Worm (Caenorhabditis elegans): Measurements from ENCODE around the gene srh-308.

srh-308 gene

ce11 chrV:13984828-13985227, 32.5 kb downstream of the srh-308 start, which contains the start of gene end-1:
TSS of gene end-1 (plus strand) at chrV:13985128.
- TF ChIP-seq ceh-45 (GFP tag; IDR thresholded peaks at IDR 0.05) (no peak), mec-3 (tag; optimal IDR thresholded peaks at IDR 0.05; ENCODE audit: borderline replicate concordance) (no peak), T23F11.4 (GFP tag; optimal IDR thresholded peaks at IDR 0.05) (no peak), Y22D7AL.16 (tag; optimal IDR thresholded peaks at IDR 0.05) (no peak), ceh-22 (tag; optimal IDR thresholded peaks at IDR 0.05) (no peak), nfya-1 (tag; optimal IDR thresholded peaks at IDR 0.05) (no peak), K09A11.1 (tag; optimal IDR thresholded peaks at IDR 0.05; ENCODE audit: insufficient read depth) (no peak), sox-2 (GFP tag; IDR thresholded peaks at IDR 0.05) (no peak), che-1 (tag; optimal IDR thresholded peaks at IDR 0.05) (no peak), lin-11 (tag; optimal IDR thresholded peaks at IDR 0.05) (no peak), pha-2 (tag; optimal IDR thresholded peaks at IDR 0.05) (no peak), ceh-30 (tag; optimal IDR thresholded peaks at IDR 0.05) (no peak), pag-3 (tag; optimal IDR thresholded peaks at IDR 0.05; ENCODE audit: borderline replicate concordance) (no peak), unc-3 (GFP tag; conservative IDR thresholded peaks at IDR 0.05) (no peak), unc-3 (tag; optimal IDR thresholded peaks at IDR 0.05) (no peak), gmeb-2 (tag; optimal IDR thresholded peaks at IDR 0.05) (no peak), ceh-18 (tag; optimal IDR thresholded peaks at IDR 0.05) (no peak), npax-4 (tag; optimal IDR thresholded peaks at IDR 0.05) (no peak), ceh-14 (tag; optimal IDR thresholded peaks at IDR 0.05) (no peak), C08G9.2 (tag; optimal IDR thresholded peaks at IDR 0.05) (no peak), ceh-2 (tag; optimal IDR thresholded peaks at IDR 0.05) (no peak)

- TF ChIP-seq unc-55 (GFP tag; optimal IDR thresholded peaks at IDR 0.05) (no peak), madf-2 (tag; optimal IDR thresholded peaks at IDR 0.05) (no peak), fkh-6 (tag; optimal IDR thresholded peaks at IDR 0.05) (no peak), ceh-6 (GFP tag; optimal IDR thresholded peaks at IDR 0.05) (no peak), ama-1 (optimal IDR thresholded peaks at IDR 0.05) (no peak), unc-42 (tag; optimal IDR thresholded peaks at IDR 0.05) (no peak), mec-3 (tag; optimal IDR thresholded peaks at IDR 0.05; ENCODE audit: borderline replicate concordance) (no peak), ceh-18 (tag; optimal IDR thresholded peaks at IDR 0.05) (no peak), ceh-31 (tag; optimal IDR thresholded peaks at IDR 0.05) (no peak), K09A11.1 (tag; optimal IDR thresholded peaks at IDR 0.05; ENCODE audit: insufficient read depth) (no peak), ets-4 (tag; optimal IDR thresholded peaks at IDR 0.05) (no peak), fax-1 (tag; optimal IDR thresholded peaks at IDR 0.05) (no peak), ttx-3 (tag; optimal IDR thresholded peaks at IDR 0.05) (no peak), pha-2 (tag; optimal IDR thresholded peaks at IDR 0.05) (no peak), ceh-30 (tag; optimal IDR thresholded peaks at IDR 0.05) (no peak), tbx-2 (tag; optimal IDR thresholded peaks at IDR 0.05) (no peak), zip-5 (tag; optimal IDR thresholded peaks at IDR 0.05) (no peak), ceh-2 (tag; optimal IDR thresholded peaks at IDR 0.05) (no peak)
Observed at ce11 chrV:13981677-13982076, 35.7 kb downstream of the srh-308 start.

- no peak for TF ChIP-seq lin-11 (tag; optimal IDR thresholded peaks at IDR 0.05)
- TF ChIP-seq pha-2 (tag; optimal IDR thresholded peaks at IDR 0.05) = no peak
- TF ChIP-seq npax-4 (tag; optimal IDR thresholded peaks at IDR 0.05) = no peak
- no peak for TF ChIP-seq pha-4 (tag; optimal IDR thresholded peaks at IDR 0.05)
- no peak for TF ChIP-seq nhr-11 (tag; optimal IDR thresholded peaks at IDR 0.05)
- TF ChIP-seq hlh-15 (tag; optimal IDR thresholded peaks at IDR 0.05) = no peak
- TF ChIP-seq mec-3 (tag; optimal IDR thresholded peaks at IDR 0.05; ENCODE audit: borderline replicate concordance) = no peak
- TF ChIP-seq rnt-1 (tag; optimal IDR thresholded peaks at IDR 0.05) = no peak
- TF ChIP-seq madf-2 (tag; optimal IDR thresholded peaks at IDR 0.05) = no peak
- TF ChIP-seq K02D7.2 (tag; optimal IDR thresholded peaks at IDR 0.05) = no peak
- TF ChIP-seq ceh-34 (tag; optimal IDR thresholded peaks at IDR 0.05) = no peak
- no peak for TF ChIP-seq sdc-2 (tag; optimal IDR thresholded peaks at IDR 0.05)
- no peak for TF ChIP-seq K09A11.1 (tag; optimal IDR thresholded peaks at IDR 0.05; ENCODE audit: insufficient read depth)
- no peak for TF ChIP-seq tbx-2 (tag; optimal IDR thresholded peaks at IDR 0.05)
- TF ChIP-seq nhr-232 (tag; optimal IDR thresholded peaks at IDR 0.05) = no peak
- no peak for TF ChIP-seq zip-5 (tag; optimal IDR thresholded peaks at IDR 0.05)
- no peak for TF ChIP-seq unc-86 (tag; optimal IDR thresholded peaks at IDR 0.05)
Observed at ce11 chrV:13980807-13981206, 36.6 kb downstream of the srh-308 start, which contains the start of gene eol-1. TSS of gene eol-1 (minus strand) at chrV:13980907.
